Worm (Caenorhabditis elegans): ENCODE results near the gene npp-9.

DNA sequence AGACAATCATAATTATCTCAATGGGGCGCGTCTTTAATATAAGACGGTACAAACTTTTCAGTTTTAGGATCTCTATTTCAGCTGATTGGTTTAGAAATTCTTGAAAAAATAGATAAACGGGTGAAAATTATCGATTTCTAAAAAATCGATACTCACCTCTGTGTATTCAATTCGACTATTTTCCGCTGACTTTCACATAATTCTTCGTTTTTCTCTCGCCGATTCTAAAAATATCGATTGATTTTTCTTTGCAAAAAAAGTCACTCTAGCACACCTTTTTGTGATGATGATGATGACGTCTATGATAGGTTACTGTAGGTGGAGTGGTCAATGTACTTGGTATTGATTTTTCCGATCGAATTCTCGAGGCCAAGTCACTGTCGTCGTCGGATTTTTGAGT lies 25.5 kb upstream of the npp-9 start:
- TF ChIP-seq flt-1 (GFP tag; IDR thresholded peaks at IDR 0.05) (no peak), med-1 (GFP tag; optimal IDR thresholded peaks at IDR 0.05; ENCODE audit: insufficient read depth) (no peak), klf-2 (GFP tag; conservative IDR thresholded peaks at IDR 0.05) (no peak), ref-1 (GFP tag; conservative IDR thresholded peaks at IDR 0.05) (no peak), ztf-23 (GFP tag; IDR thresholded peaks at IDR 0.05) (no peak)
